Worm (Caenorhabditis elegans) whole organism, L2 larva: ENCODE measurements around the gene gldi-10.

Experiments used
- ZK546.5 ChIP-seq: sonication (generic microtip); optimal IDR thresholded peaks from 2 replicates; lab custom pipeline; 2017; ENCODE audit warnings: missing biosample characterization, missing genetic modification characterization
- aly-2 ChIP-seq: fragments of 150-350 bp; optimal IDR thresholded peaks from 2 replicates; lab custom pipeline; 2014; ENCODE audit warnings: missing biosample characterization, missing genetic modification characterization
- egl-27 ChIP-seq: sonication (generic microtip); optimal IDR thresholded peaks from 3 replicates; lab custom pipeline; 2017; ENCODE audit warnings: missing biosample characterization, missing genetic modification reagents, missing genetic modification characterization
- elt-1 ChIP-seq: fragments of 150-350 bp; optimal IDR thresholded peaks from 2 replicates; lab custom pipeline; 2014; ENCODE audit warnings: missing biosample characterization, missing genetic modification characterization
- fos-1 ChIP-seq: fragments of 150-350 bp; optimal IDR thresholded peaks from 2 replicates; lab custom pipeline; 2014; ENCODE audit warnings: missing biosample characterization, missing genetic modification characterization
- lin-13 ChIP-seq: fragments of 150-350 bp; optimal IDR thresholded peaks from 2 replicates; lab custom pipeline; 2014; ENCODE audit warnings: missing biosample characterization, missing genetic modification reagents, missing genetic modification characterization
- lin-39 ChIP-seq: fragments of 150-350 bp; optimal IDR thresholded peaks from 2 replicates; lab custom pipeline; 2014; ENCODE audit warnings: missing biosample characterization, missing genetic modification reagents, missing genetic modification characterization
- nhr-11 ChIP-seq: fragments of 150-350 bp; optimal IDR thresholded peaks from 2 replicates; lab custom pipeline; 2014; ENCODE audit warnings: missing biosample characterization, missing genetic modification characterization
- unc-55 ChIP-seq: fragments of 150-350 bp; sonication (generic microtip); optimal IDR thresholded peaks from 3 replicates; lab custom pipeline; 2014; ENCODE audit warnings: missing biosample characterization, missing genetic modification reagents, missing genetic modification characterization

ce11 chrIV:9146111-9146510 lies 47.1 kb downstream of the gldi-10 start, which contains the start of gene daf-10:
- TF ChIP-seq lin-13 = no peak
- no peak for TF ChIP-seq nhr-11 (tag; lab: Kevin White, UChicago)
- TF ChIP-seq elt-1 = no peak
- no peak for TF ChIP-seq fos-1 (tag; lab: Kevin White, UChicago)
- no peak for TF ChIP-seq lin-39 (tag; lab: Kevin White, UChicago)
- TF ChIP-seq unc-55 (GFP tag; lab: Kevin White, UChicago) = no peak
- TF ChIP-seq egl-27 = no peak
- no peak for TF ChIP-seq aly-2 (tag; lab: Kevin White, UChicago)
- no peak for TF ChIP-seq ZK546.5 (tag; lab: Kevin White, UChicago)
